Fruit fly (Drosophila melanogaster): Measurements from ENCODE around the gene Lip2.

Lip2 gene

dm6 chr2L:10709353-10709752 lies at the start of gene Lip2:
Gene Lip2 (minus strand): TSS chr2L:10709453.
- no peak for TF ChIP-seq salr (GFP tag; optimal IDR thresholded peaks at IDR 0.05)
- TF ChIP-seq CG8119 (GFP tag; IDR thresholded peaks at IDR 0.05), result no peak
- no peak for TF ChIP-seq acj6 (GFP tag; optimal IDR thresholded peaks at IDR 0.05)
- no peak for TF ChIP-seq CG10669 (GFP tag; optimal IDR thresholded peaks at IDR 0.05)
- no peak for TF ChIP-seq Met (GFP tag; optimal IDR thresholded peaks at IDR 0.05)
- no peak for TF ChIP-seq Hr4 (GFP tag; optimal IDR thresholded peaks at IDR 0.05)
- TF ChIP-seq CG3919 (GFP tag; optimal IDR thresholded peaks at IDR 0.05), result no peak
- no peak for TF ChIP-seq spab (GFP tag; optimal IDR thresholded peaks at IDR 0.05)
- no peak for TF ChIP-seq Sox102F (GFP tag; optimal IDR thresholded peaks at IDR 0.05)

- peak; percentile 33 for TF ChIP-seq dsx (GFP tag; optimal IDR thresholded peaks at IDR 0.05; ENCODE audit: poor library complexity, severe bottlenecking)
- TF ChIP-seq Hr4 (GFP tag; optimal IDR thresholded peaks at IDR 0.05), result no peak
- TF ChIP-seq Sox102F (GFP tag; optimal IDR thresholded peaks at IDR 0.05), result no peak
- no peak for TF ChIP-seq Sox15 (GFP tag; optimal IDR thresholded peaks at IDR 0.05)
- no peak for TF ChIP-seq CG1621 (tag; optimal IDR thresholded peaks at IDR 0.05)
- peak; percentile 29 for TF ChIP-seq Eip78C (GFP tag)
- TF ChIP-seq salr (GFP tag; optimal IDR thresholded peaks at IDR 0.05), result no peak
- no peak for TF ChIP-seq dac (GFP tag; optimal IDR thresholded peaks at IDR 0.05)
- no peak for TF ChIP-seq Ets96B (tag; optimal IDR thresholded peaks at IDR 0.05)
- TF ChIP-seq spab (GFP tag; optimal IDR thresholded peaks at IDR 0.05), result no peak
- TF ChIP-seq CG10669 (GFP tag; optimal IDR thresholded peaks at IDR 0.05), result no peak
These were observed 47.9 kb upstream of the Lip2 start for dm6 chr2L:10757038-10757685.

DNA sequence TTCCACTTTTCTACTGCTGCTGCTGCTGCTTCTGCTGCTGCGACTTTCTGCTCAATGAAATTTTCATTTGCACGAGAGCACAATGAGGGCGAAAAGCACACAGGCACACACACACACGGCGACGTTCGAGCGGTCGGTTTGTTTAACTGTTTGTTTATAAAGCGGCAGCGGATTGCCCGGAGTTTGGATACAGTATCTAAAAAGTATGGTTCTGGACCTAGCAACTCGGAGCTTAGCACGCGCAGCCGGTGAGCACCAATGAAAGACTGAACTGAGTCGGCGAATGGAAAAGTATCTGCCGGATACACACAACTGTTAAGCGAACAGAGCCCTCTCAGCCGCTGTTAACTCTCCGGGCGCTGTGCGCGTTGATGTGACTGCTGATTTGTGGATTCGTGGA lies 46.8 kb upstream of the Lip2 start, which contains the start of gene CG17124:
TSS of gene CG17124 (minus strand) at position 277 of the 400 bp plus-strand sequence.
- no peak for TF ChIP-seq Hr38 (GFP tag; optimal IDR thresholded peaks at IDR 0.05)
- no peak for TF ChIP-seq cyc (GFP tag; optimal IDR thresholded peaks at IDR 0.05)
- peak; percentile 77 for TF ChIP-seq Eip78C (GFP tag)
- TF ChIP-seq Sox14 (GFP tag; optimal IDR thresholded peaks at IDR 0.05), result peak; percentile 17
- no peak for TF ChIP-seq fd59A (GFP tag; optimal IDR thresholded peaks at IDR 0.05)
- TF ChIP-seq Lpt (GFP tag; optimal IDR thresholded peaks at IDR 0.05), result no peak
- no peak for TF ChIP-seq dac (GFP tag; optimal IDR thresholded peaks at IDR 0.05)
- TF ChIP-seq CG11762 (GFP tag; optimal IDR thresholded peaks at IDR 0.05; ENCODE audit: insufficient read depth), result no peak
- TF ChIP-seq CG8319 (GFP tag; optimal IDR thresholded peaks at IDR 0.05), result no peak
- peak; percentile 21 for TF ChIP-seq Eip75B (GFP tag; optimal IDR thresholded peaks at IDR 0.05)
- peak; percentile 87 for TF ChIP-seq CG1621 (tag; optimal IDR thresholded peaks at IDR 0.05)
- no peak for TF ChIP-seq CG6792 (GFP tag; optimal IDR thresholded peaks at IDR 0.05)
- no peak for TF ChIP-seq Met (GFP tag; optimal IDR thresholded peaks at IDR 0.05)
- TF ChIP-seq CG10669 (GFP tag; optimal IDR thresholded peaks at IDR 0.05), result peak; percentile 1
- TF ChIP-seq esn (GFP tag; optimal IDR thresholded peaks at IDR 0.05), result peak; percentile 37
- TF ChIP-seq CG6808 (GFP tag; optimal IDR thresholded peaks at IDR 0.05), result peak; percentile 20
- no peak for TF ChIP-seq salr (GFP tag; optimal IDR thresholded peaks at IDR 0.05)
- no peak for TF ChIP-seq CG32006 (GFP tag; optimal IDR thresholded peaks at IDR 0.05)
- no peak for TF ChIP-seq Sox15 (GFP tag; optimal IDR thresholded peaks at IDR 0.05)
- TF ChIP-seq CG8632 (GFP tag; optimal IDR thresholded peaks at IDR 0.05), result no peak
- no peak for TF ChIP-seq spab (GFP tag; optimal IDR thresholded peaks at IDR 0.05)
- no peak for TF ChIP-seq acj6 (GFP tag; optimal IDR thresholded peaks at IDR 0.05)
- TF ChIP-seq Sox102F (GFP tag; optimal IDR thresholded peaks at IDR 0.05), result no peak
- TF ChIP-seq CG34406 (GFP tag; optimal IDR thresholded peaks at IDR 0.05), result no peak
- no peak for TF ChIP-seq pdm3 (GFP tag; optimal IDR thresholded peaks at IDR 0.05)
- TF ChIP-seq CG11294 (GFP tag; IDR thresholded peaks at IDR 0.05), result no peak
- 0 out of 2 replicates have a peak, but pooled peaks have one; percentile 32 for TF ChIP-seq CG15336 (GFP tag; IDR thresholded peaks at IDR 0.05)
- no peak for TF ChIP-seq topi (GFP tag; optimal IDR thresholded peaks at IDR 0.05)
- no peak for TF ChIP-seq fd85E (GFP tag; optimal IDR thresholded peaks at IDR 0.05)
- no peak for TF ChIP-seq CG11902 (GFP tag; optimal IDR thresholded peaks at IDR 0.05)
- no peak for TF ChIP-seq CG31627 (GFP tag; optimal IDR thresholded peaks at IDR 0.05)
- no peak for TF ChIP-seq Hr39 (GFP tag; optimal IDR thresholded peaks at IDR 0.05)
- peak; percentile 74; the same call in 2 of the 3 replicates for TF ChIP-seq eg (GFP tag; IDR thresholded peaks at IDR 0.05)
- peak; percentile 91 for TF ChIP-seq fkh (GFP tag; optimal IDR thresholded peaks at IDR 0.05)
- TF ChIP-seq dsx (GFP tag; optimal IDR thresholded peaks at IDR 0.05; ENCODE audit: poor library complexity, severe bottlenecking), result peak; percentile 66
- TF ChIP-seq CG10631 (GFP tag; optimal IDR thresholded peaks at IDR 0.05), result no peak
- no peak for TF ChIP-seq Ets21C (GFP tag; optimal IDR thresholded peaks at IDR 0.05)
- TF ChIP-seq ss (GFP tag; optimal IDR thresholded peaks at IDR 0.05), result peak; percentile 48 to 68
- TF ChIP-seq Smox (GFP tag; optimal IDR thresholded peaks at IDR 0.05), result no peak
- TF ChIP-seq net (GFP tag; optimal IDR thresholded peaks at IDR 0.05), result peak; percentile 61
- TF ChIP-seq CG7368 (GFP tag; optimal IDR thresholded peaks at IDR 0.05), result no peak
